Worm (Caenorhabditis elegans): ENCODE measurements around the gene F56B3.4.

The F56B3.4 gene

DNA sequence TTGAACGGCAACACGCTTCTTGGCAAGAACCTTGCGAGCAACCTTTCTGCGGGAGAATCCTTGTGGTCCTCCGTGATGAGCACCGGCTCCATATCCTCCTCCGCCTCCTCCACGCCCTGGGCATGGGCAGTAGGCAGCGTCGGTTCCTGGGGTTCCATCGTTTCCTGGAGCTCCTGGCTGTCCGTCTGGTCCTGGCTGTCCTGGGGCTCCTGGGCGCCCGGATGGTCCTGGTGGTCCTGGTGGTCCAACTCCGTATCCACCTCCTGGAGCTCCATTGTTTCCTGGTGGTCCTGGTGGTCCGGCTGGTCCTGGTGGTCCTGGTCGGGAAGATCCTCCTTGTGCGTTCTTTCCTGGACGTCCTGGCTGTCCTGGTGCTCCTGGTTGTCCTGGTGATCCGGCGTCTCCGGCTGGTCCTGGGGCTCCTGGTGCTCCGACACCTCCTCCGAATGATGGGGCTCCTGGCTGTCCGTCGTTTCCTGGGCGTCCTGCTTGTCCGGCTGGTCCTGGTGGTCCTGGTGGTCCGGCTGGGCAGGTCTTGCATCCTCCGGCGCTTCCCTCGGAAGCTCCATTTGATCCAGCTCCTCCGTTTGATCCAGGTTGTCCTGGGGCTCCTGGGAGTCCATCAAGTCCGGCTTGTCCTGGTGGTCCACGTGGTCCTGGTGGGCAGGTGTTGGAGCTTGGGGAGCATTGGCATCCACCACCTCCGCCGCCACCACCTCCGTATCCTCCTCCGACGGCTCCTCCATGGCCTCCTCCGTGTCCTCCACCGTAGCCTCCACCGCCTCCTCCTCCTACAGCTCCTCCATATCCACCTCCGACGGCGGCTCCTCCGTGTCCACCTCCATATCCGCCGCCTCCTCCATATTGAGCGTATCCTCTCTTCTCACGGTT lies 31.3 kb downstream of the F56B3.4 start:
- TF ChIP-seq ztf-11 (tag; optimal IDR thresholded peaks at IDR 0.05) = no peak
- TF ChIP-seq Y116A8C.19 (tag; optimal IDR thresholded peaks at IDR 0.05; ENCODE audit: borderline replicate concordance) = no peak
- no peak for TF ChIP-seq unc-86 (tag; optimal IDR thresholded peaks at IDR 0.05)
- TF ChIP-seq efl-1 (optimal IDR thresholded peaks at IDR 0.05) = no peak
- TF ChIP-seq efl-1 (GFP tag; optimal IDR thresholded peaks at IDR 0.05 in 1 of 2) = peak in 1 of 2 experiments; percentile 83

DNA sequence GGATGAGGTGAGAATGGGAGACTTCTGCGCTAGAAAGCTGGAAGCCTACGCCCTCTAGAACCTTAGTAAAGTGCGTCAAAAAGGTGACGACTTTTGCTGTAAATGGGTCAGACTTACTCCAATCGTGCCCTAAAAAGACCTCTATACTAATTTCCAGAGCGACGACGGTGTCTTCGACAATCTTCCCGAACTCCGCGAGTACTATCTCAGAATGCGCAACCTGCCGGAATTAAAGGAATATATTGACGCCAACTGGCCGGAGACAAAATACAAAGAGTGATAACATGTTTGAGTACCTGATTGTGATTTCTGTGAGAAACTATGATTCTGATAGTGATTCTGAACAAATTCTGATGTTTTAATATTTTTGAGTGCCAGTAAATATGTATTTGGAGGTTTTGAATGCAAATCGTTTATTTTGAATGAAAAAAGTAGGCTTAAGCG lies 32.0 kb downstream of the F56B3.4 start:
- TF ChIP-seq C16A3.4 (tag; optimal IDR thresholded peaks at IDR 0.05) = peak; percentile 14
- TF ChIP-seq nhr-47 (tag; optimal IDR thresholded peaks at IDR 0.05) = peak; percentile 33
- no peak for TF ChIP-seq fkh-10 (GFP tag; optimal IDR thresholded peaks at IDR 0.05)
- peak; percentile 53; the same call in 1 of the 2 replicates for TF ChIP-seq grh-1 (GFP tag; IDR thresholded peaks at IDR 0.05)
- no peak for TF ChIP-seq ceh-88 (GFP tag; IDR thresholded peaks at IDR 0.05)
- no peak for TF ChIP-seq irx-1 (tag; optimal IDR thresholded peaks at IDR 0.05)
- TF ChIP-seq lin-13 (GFP tag; optimal IDR thresholded peaks at IDR 0.05) = no peak
- peak; percentile 69 for TF ChIP-seq nhr-71 (tag; optimal IDR thresholded peaks at IDR 0.05)
- peak; percentile 28 for TF ChIP-seq xbp-1 (tag; optimal IDR thresholded peaks at IDR 0.05)
- peak; percentile 13 for TF ChIP-seq fos-1 (tag; optimal IDR thresholded peaks at IDR 0.05)
- TF ChIP-seq hpl-2 (GFP tag; optimal IDR thresholded peaks at IDR 0.05) = no peak
- TF ChIP-seq nhr-90 (tag; optimal IDR thresholded peaks at IDR 0.05; ENCODE audit: poor library complexity) = peak; percentile 36
- peak; percentile 63 for TF ChIP-seq aly-2 (tag; optimal IDR thresholded peaks at IDR 0.05)
- no peak for TF ChIP-seq ceh-63 (GFP tag; optimal IDR thresholded peaks at IDR 0.05)
- TF ChIP-seq unc-62 (GFP tag; optimal IDR thresholded peaks at IDR 0.05) = no peak
- TF ChIP-seq lin-14 (GFP tag; optimal IDR thresholded peaks at IDR 0.05) = no peak
- TF ChIP-seq lin-15B (tag; optimal IDR thresholded peaks at IDR 0.05) = no peak
- peak; percentile 23 to 31 for TF ChIP-seq lsy-2 (tag; optimal IDR thresholded peaks at IDR 0.05)
- no peak for TF ChIP-seq snpc-4 (tag; optimal IDR thresholded peaks at IDR 0.05)
- no peak for TF ChIP-seq F16B12.6 (tag; optimal IDR thresholded peaks at IDR 0.05)
- TF ChIP-seq ama-1 (optimal IDR thresholded peaks at IDR 0.05) = peak; percentile 12
- no peak for TF ChIP-seq egl-13 (tag; optimal IDR thresholded peaks at IDR 0.05)
- TF ChIP-seq nhr-237 (tag; optimal IDR thresholded peaks at IDR 0.05) = no peak
- TF ChIP-seq rnt-1 (tag; optimal IDR thresholded peaks at IDR 0.05) = peak; percentile 5
- TF ChIP-seq efl-3 (GFP tag; optimal IDR thresholded peaks at IDR 0.05) = no peak
- TF ChIP-seq lin-39 (tag; optimal IDR thresholded peaks at IDR 0.05) = no peak
- no peak for TF ChIP-seq zag-1 (tag; optimal IDR thresholded peaks at IDR 0.05)
- no peak for TF ChIP-seq unc-30 (tag; optimal IDR thresholded peaks at IDR 0.05)
- peak; percentile 11 to 32 for TF ChIP-seq efl-1 (optimal IDR thresholded peaks at IDR 0.05)
- no peak for TF ChIP-seq efl-1 (GFP tag; optimal IDR thresholded peaks at IDR 0.05 in 1 of 2)
- peak in 2 of 6 experiments; percentile 28 to 31 for TF ChIP-seq elt-3 (tag; optimal IDR thresholded peaks at IDR 0.05)
- peak; percentile 35; the same call in 1 of the 2 replicates for TF ChIP-seq nhr-19 (GFP tag; conservative IDR thresholded peaks at IDR 0.05)
- peak; percentile 88 for TF ChIP-seq nhr-85 (tag)
- TF ChIP-seq snu-23 (GFP tag; optimal IDR thresholded peaks at IDR 0.05) = peak; percentile 36

DNA sequence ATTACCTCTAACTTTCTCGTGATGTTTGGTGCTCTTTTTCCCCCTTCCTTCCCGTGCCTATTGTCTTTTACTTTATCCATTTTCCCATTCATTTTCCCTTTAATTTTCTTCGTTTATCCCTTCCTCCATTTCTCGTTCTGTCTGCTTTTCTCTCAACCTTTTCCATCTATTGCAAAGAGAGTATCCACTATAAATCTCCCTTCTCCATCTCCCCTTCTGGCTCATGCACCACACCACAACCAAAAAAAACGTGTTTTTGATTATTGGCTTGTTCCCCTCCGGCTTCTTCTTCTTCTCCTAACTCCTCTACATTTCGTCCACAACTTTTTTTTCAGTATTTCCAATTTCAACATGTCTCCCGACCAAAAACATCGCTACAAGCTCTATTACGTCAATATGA lies 33.8 kb downstream of the F56B3.4 start, which contains the start of gene gst-40:
Gene gst-40 (plus strand): TSS at position 236 of the 400 bp plus-strand sequence.
- TF ChIP-seq tbx-2 (tag; optimal IDR thresholded peaks at IDR 0.05) (peak; percentile 5), nhr-76 (tag; optimal IDR thresholded peaks at IDR 0.05) (no peak), fkh-4 (tag; optimal IDR thresholded peaks at IDR 0.05; ENCODE audit: borderline replicate concordance) (peak; percentile 16), efl-1 (optimal IDR thresholded peaks at IDR 0.05) (no peak), efl-1 (GFP tag; optimal IDR thresholded peaks at IDR 0.05 in 1 of 2) (peak in 1 of 2 experiments; percentile 86), fkh-8 (tag; optimal IDR thresholded peaks at IDR 0.05) (peak; percentile 46), nhr-90 (tag; optimal IDR thresholded peaks at IDR 0.05; ENCODE audit: poor library complexity) (no peak), dsc-1 (tag; optimal IDR thresholded peaks at IDR 0.05) (peak; percentile 80)
